Worm (Caenorhabditis elegans) whole organism, L4/young adult: ENCODE results near the gene wdr-83.
A peak's percentile ranks its signal among the peaks of the same experiment; 100 is the strongest.

Source experiments
- W03F9.2 ChIP-seq: fragments of 150-350 bp; optimal IDR thresholded peaks from 2 replicates; lab custom pipeline; 2014; ENCODE audit warnings: missing biosample characterization, missing genetic modification characterization
- dao-5 ChIP-seq: sonication (generic microtip); optimal IDR thresholded peaks from 2 replicates; lab custom pipeline; 2016; ENCODE audit warnings: missing genotype, missing genetic modification characterization, moderate library complexity, missing compliant biosample characterization
- him-1 ChIP-seq: sonication (generic microtip); optimal IDR thresholded peaks from 2 replicates; lab custom pipeline; 2016; ENCODE audit warnings: missing genotype, missing genetic modification reagents, missing genetic modification characterization, missing compliant biosample characterization

Gene wdr-83

ce11 chrII:5020513-5021081 lies 10.9 kb downstream of the wdr-83 start:
- TF ChIP-seq W03F9.2 (no peak), him-1 (tag; lab: Kevin White, UChicago) (no peak), dao-5 (tag; lab: Kevin White, UChicago) (no peak)

ce11 chrII:5019389-5020108 lies 12.0 kb downstream of the wdr-83 start:
- TF ChIP-seq dao-5 (tag; lab: Kevin White, UChicago), result no peak
- no peak for TF ChIP-seq him-1 (tag; lab: Kevin White, UChicago)
- TF ChIP-seq W03F9.2, result no peak

DNA sequence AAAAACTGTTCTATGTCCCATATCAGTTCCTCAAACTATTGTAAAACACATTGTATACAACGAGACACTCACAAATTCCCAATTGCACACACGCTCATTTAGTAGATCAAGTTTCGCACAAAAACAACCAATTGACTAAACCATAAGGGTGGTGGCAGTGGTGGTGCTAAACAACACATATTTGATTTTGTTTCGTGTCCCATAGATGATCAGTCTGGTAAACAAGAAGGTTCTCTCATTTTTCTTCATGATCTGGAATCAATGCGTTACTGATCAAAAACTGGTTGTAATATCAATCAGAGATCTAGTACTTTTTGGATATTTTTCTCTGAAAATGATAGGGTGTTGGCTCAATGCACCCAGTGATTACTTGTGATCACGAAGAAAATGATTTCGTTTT lies 12.9 kb downstream of the wdr-83 start:
- TF ChIP-seq W03F9.2 (no peak), him-1 (tag; lab: Kevin White, UChicago) (no peak), dao-5 (tag; lab: Kevin White, UChicago) (no peak)

DNA sequence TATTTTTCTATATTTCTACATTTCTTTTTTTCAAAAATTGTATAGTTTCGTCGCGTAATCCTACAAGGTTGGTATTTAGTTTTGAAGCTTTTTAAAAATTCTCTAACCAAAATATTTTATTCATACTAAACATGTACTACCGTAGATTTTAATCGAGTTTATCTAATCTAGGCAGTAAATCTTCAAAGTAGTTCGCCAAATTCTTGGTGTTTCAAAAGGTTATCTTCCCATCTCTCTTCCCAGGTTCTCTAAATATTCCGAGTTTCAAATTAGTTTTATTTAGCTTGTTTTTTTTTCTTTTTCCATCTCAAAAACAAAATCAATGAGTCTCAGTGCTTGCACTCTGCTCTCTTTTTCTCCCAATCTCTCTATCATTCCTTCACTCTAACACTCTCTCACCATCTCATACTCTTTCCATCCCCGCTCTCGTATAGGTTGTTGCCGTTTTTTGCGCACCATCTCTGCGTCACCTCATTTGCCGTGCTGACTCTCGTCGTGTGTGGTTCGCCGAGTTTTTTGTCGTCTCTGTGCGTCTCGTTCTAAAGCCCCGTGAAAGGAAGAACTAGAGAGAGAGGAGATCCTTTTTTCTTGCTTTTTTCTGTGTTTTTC lies 14.4 kb downstream of the wdr-83 start:
- TF ChIP-seq him-1 (tag; lab: Kevin White, UChicago) (peak; percentile 12), W03F9.2 (peak; percentile 45), dao-5 (tag; lab: Kevin White, UChicago) (no peak)

ce11 chrII:5016144-5016543 lies 15.4 kb downstream of the wdr-83 start:
- no peak for TF ChIP-seq dao-5 (tag; lab: Kevin White, UChicago)
- no peak for TF ChIP-seq him-1 (tag; lab: Kevin White, UChicago)
- no peak for TF ChIP-seq W03F9.2

- no peak for TF ChIP-seq him-1 (tag; lab: Kevin White, UChicago)
- TF ChIP-seq W03F9.2, result no peak
- TF ChIP-seq dao-5 (tag; lab: Kevin White, UChicago), result no peak
Observed at ce11 chrII:5014399-5014798, 17.1 kb downstream of the wdr-83 start, which contains the start of gene F59A6.2. TSS of gene F59A6.2 (plus strand) at chrII:5014699.

DNA sequence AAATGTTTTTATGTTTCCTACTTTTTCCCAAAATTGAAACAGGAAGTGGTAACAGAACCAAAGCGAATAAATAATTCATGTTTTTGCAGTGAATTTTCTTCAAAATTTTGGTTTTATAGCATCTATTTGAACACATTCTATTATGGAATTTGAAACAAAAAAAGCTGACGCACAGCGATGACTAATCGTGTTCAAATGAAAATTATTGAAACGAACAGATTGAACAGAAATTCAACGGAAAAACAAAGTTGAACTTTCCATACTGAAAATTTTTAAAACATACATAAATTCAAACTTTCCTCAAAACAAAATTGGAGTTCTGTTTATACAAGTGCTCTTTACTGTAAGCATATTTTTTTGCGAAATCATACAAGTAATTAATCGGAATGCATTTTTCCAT lies 19.5 kb downstream of the wdr-83 start, which contains the start of gene F59A6.12:
F59A6.12 (minus strand) TSS at position 101 of the 400 bp plus-strand sequence.
- TF ChIP-seq W03F9.2, result no peak
- no peak for TF ChIP-seq dao-5 (tag; lab: Kevin White, UChicago)

- TF ChIP-seq W03F9.2 (no peak), him-1 (tag; lab: Kevin White, UChicago) (no peak), dao-5 (tag; lab: Kevin White, UChicago) (no peak)
Observed at ce11 chrII:5008033-5008432, 23.5 kb downstream of the wdr-83 start, which contains the start of gene F59A6.3. TSS of gene F59A6.3 (plus strand) at chrII:5008333.

DNA sequence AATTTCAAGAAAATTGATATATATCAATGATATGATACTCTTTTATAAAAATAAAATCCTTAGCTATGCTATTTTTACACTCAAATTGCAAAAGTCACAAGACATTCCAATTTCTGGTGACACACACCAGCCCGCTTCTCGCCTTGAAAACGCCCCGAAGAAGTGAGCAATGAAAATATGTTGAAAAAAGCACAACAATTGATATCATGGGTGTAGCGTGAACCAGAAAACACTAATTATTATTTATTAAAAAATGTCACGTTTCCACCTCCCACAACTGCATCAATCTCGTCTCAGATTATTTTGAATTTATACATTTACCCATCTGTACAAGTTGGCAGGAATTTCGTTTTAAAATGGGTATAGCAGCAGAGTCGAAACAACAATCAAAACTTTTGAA lies 26.7 kb downstream of the wdr-83 start, which contains the start of gene F59A6.4:
F59A6.4 (plus strand) TSS at position 301 of the 400 bp plus-strand sequence.
- no peak for TF ChIP-seq him-1 (tag; lab: Kevin White, UChicago)
- TF ChIP-seq dao-5 (tag; lab: Kevin White, UChicago), result no peak
- no peak for TF ChIP-seq W03F9.2

DNA sequence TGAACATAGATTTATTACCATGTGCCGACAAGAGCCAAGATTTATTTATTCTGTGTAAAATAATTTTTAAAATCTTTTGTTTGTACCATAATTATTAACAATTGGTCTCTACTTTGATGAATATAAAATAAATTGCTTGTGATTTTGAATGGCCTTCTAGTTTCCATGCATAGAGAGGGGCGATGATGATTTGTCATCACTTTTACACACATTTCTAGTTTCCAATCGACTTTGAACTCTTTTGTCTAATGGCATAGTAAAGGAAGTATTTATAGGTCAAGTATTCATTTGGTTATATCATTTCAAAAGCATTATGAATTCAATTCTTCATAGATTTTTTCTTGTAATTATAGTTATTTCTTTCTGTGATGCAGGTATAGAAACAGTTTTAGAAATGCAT lies 27.9 kb downstream of the wdr-83 start, which contains the start of gene F59A6.10:
F59A6.10 (plus strand) TSS at position 301 of the 400 bp plus-strand sequence.
- no peak for TF ChIP-seq dao-5 (tag; lab: Kevin White, UChicago)
- no peak for TF ChIP-seq W03F9.2
- no peak for TF ChIP-seq him-1 (tag; lab: Kevin White, UChicago)

ce11 chrII:5001866-5002265 lies 29.6 kb downstream of the wdr-83 start:
- TF ChIP-seq dao-5 (tag; lab: Kevin White, UChicago) (no peak), him-1 (tag; lab: Kevin White, UChicago) (no peak), W03F9.2 (no peak)

ce11 chrII:4999122-4999521 lies 32.4 kb downstream of the wdr-83 start, which contains the start of gene citk-2:
TSS of gene citk-2 (plus strand) at chrII:4999520.
- no peak for TF ChIP-seq W03F9.2
- TF ChIP-seq dao-5 (tag; lab: Kevin White, UChicago), result no peak
- TF ChIP-seq him-1 (tag; lab: Kevin White, UChicago), result no peak

- TF ChIP-seq dao-5 (tag; lab: Kevin White, UChicago) (no peak), W03F9.2 (no peak), him-1 (tag; lab: Kevin White, UChicago) (no peak)
Observed at ce11 chrII:4998657-4999056, 32.9 kb downstream of the wdr-83 start, which contains the start of gene F59A6.11. TSS of gene F59A6.11 (minus strand) at chrII:4998757.

- TF ChIP-seq him-1 (tag; lab: Kevin White, UChicago), result no peak
- TF ChIP-seq W03F9.2, result no peak
- TF ChIP-seq dao-5 (tag; lab: Kevin White, UChicago), result no peak
Observed at ce11 chrII:4994939-4995338, 36.6 kb downstream of the wdr-83 start, which contains the start of gene rnh-1.0. TSS of gene rnh-1.0 (plus strand) at chrII:4995327.
